Worm (Caenorhabditis elegans) whole organism, L2 larva: ENCODE results near the gene C08A9.3.

Source experiments
- R02D3.7 ChIP-seq: fragments of 150-350 bp; optimal IDR thresholded peaks from 2 replicates; lab custom pipeline; 2014; ENCODE audit warnings: missing biosample characterization, missing genetic modification characterization
- Y55F3AM.14 ChIP-seq: fragments of 200-800 bp; sonication (Bioruptor generic); optimal IDR thresholded peaks from 2 replicates; lab custom pipeline; 2018; ENCODE audit warnings: mild to moderate bottlenecking, missing genetic modification characterization, missing compliant biosample characterization
- ama-1 ChIP-seq: fragments of 150-350 bp; optimal IDR thresholded peaks from 2 replicates; lab custom pipeline; 2018; ENCODE audit warnings: inconsistent platforms
- lsy-2 ChIP-seq, 2 experiments: fragments of 150-350 bp in 1 of 2; sonication (generic microtip) in 1 of 2; optimal IDR thresholded peaks; 2 replicates each; lab custom pipeline; 2014 to 2017; ENCODE audit warnings: missing biosample characterization in 2 of 2, missing genetic modification characterization in 2 of 2
- nhr-237 ChIP-seq: fragments of 150-350 bp; optimal IDR thresholded peaks from 2 replicates; lab custom pipeline; 2014; ENCODE audit warnings: missing biosample characterization, missing genetic modification characterization
- snpc-4 ChIP-seq: fragments of 150-350 bp; optimal IDR thresholded peaks from 2 replicates; lab custom pipeline; 2014; ENCODE audit warnings: missing biosample characterization, missing genetic modification characterization

ce11 chrX:17100656-17101055, 7.6 kb upstream of the C08A9.3 start, which contains the start of gene lido-2:
- no peak for TF ChIP-seq Y55F3AM.14
- no peak for TF ChIP-seq ama-1 (lab: Kevin White, UChicago)
- no peak for TF ChIP-seq R02D3.7 (tag; lab: Kevin White, UChicago)
- TF ChIP-seq lsy-2 (tag; optimal IDR thresholded peaks at IDR 0.05; lab: Kevin White, UChicago): no peak
- TF ChIP-seq snpc-4 (tag; lab: Kevin White, UChicago): no peak
- no peak for TF ChIP-seq nhr-237 (tag; lab: Kevin White, UChicago)
